Fruit fly (Drosophila melanogaster) whole organism, adult: Measurements from ENCODE around the gene ATPsynG.

ENCODE experiments used
- CG11617 ChIP-seq: fragments of 200-800 bp; sonication (Bioruptor generic); optimal IDR thresholded peaks from 2 replicates; lab custom pipeline; 2017; ENCODE audit warnings: mild to moderate bottlenecking, missing biosample characterization, missing genetic modification reagents, missing genetic modification characterization
- CG12768 ChIP-seq: fragments of 200-800 bp; sonication (Bioruptor generic); optimal IDR thresholded peaks from 2 replicates; lab custom pipeline; 2017; ENCODE audit warnings: missing biosample characterization, missing genetic modification characterization, mild to moderate bottlenecking, moderate library complexity, missing genetic modification reagents
- CG14711 ChIP-seq: fragments of 200-800 bp; sonication (Bioruptor generic); optimal IDR thresholded peaks from 2 replicates; lab custom pipeline; 2018; ENCODE audit warnings: missing biosample characterization, mild to moderate bottlenecking, missing genetic modification characterization, moderate library complexity
- CG1620 ChIP-seq: fragments of 200-800 bp; sonication (Bioruptor generic); optimal IDR thresholded peaks from 2 replicates; lab custom pipeline; 2016; ENCODE audit warnings: missing biosample characterization, missing genetic modification characterization
- CG33017 ChIP-seq: fragments of 200-800 bp; sonication (Bioruptor generic); optimal IDR thresholded peaks from 2 replicates; lab custom pipeline; 2018; ENCODE audit warnings: missing biosample characterization, mild to moderate bottlenecking, missing genetic modification characterization, moderate library complexity
- CG5204 ChIP-seq: fragments of 200-800 bp; sonication (Bioruptor generic); optimal IDR thresholded peaks from 2 replicates; lab custom pipeline; 2016; ENCODE audit warnings: missing biosample characterization, missing genetic modification characterization
- CG7045 ChIP-seq: fragments of 200-800 bp; sonication (Bioruptor generic); optimal IDR thresholded peaks from 2 replicates; lab custom pipeline; 2017; ENCODE audit warnings: missing biosample characterization, mild to moderate bottlenecking, missing genetic modification characterization
- CG7101 ChIP-seq: fragments of 200-800 bp; sonication (Bioruptor generic); optimal IDR thresholded peaks from 2 replicates; lab custom pipeline; 2018; ENCODE audit warnings: missing biosample characterization, mild to moderate bottlenecking, missing genetic modification characterization, moderate library complexity
- Clk ChIP-seq: fragments of 200-800 bp; sonication (Bioruptor generic); optimal IDR thresholded peaks from 2 replicates; lab custom pipeline; 2017; ENCODE audit warnings: missing biosample characterization, missing genetic modification characterization
- Crg-1 ChIP-seq: fragments of 200-800 bp; sonication (Bioruptor generic); optimal IDR thresholded peaks from 2 replicates; lab custom pipeline; 2016; ENCODE audit warnings: missing biosample characterization, missing genetic modification characterization
- Hr96 ChIP-seq: fragments of 200-800 bp; sonication (Bioruptor generic); optimal IDR thresholded peaks from 2 replicates; lab custom pipeline; 2016; ENCODE audit warnings: missing biosample characterization, missing genetic modification characterization
- Mnt ChIP-seq: fragments of 200-800 bp; sonication (Bioruptor generic); optimal IDR thresholded peaks from 2 replicates; lab custom pipeline; 2016; ENCODE audit warnings: missing biosample characterization, mild to moderate bottlenecking, missing genetic modification characterization
- bab1 ChIP-seq: fragments of 200-800 bp; sonication (Bioruptor generic); optimal IDR thresholded peaks from 3 replicates; lab custom pipeline; 2019; ENCODE audit warnings: missing biosample characterization, mild to moderate bottlenecking, missing genetic modification characterization, moderate library complexity
- cic ChIP-seq: fragments of 200-800 bp; sonication (Bioruptor generic); optimal IDR thresholded peaks from 2 replicates; lab custom pipeline; 2017; ENCODE audit warnings: missing biosample characterization, mild to moderate bottlenecking, missing genetic modification characterization, moderate library complexity
- cnc ChIP-seq, 2 experiments: fragments of >200 bp; optimal IDR thresholded peaks; 2 replicates each; lab custom pipeline; 2017
- kay ChIP-seq: fragments of 200-800 bp; sonication (Bioruptor generic); peaks from one replicate; lab custom pipeline; 2016; ENCODE audit warnings: missing biosample characterization, missing genetic modification characterization, borderline replicate concordance
- ovo ChIP-seq: fragments of 200-800 bp; sonication (Bioruptor generic); optimal IDR thresholded peaks from 2 replicates; lab custom pipeline; 2016; ENCODE audit warnings: missing biosample characterization, missing genetic modification characterization
- pad ChIP-seq: fragments of 200-800 bp; sonication (Bioruptor generic); optimal IDR thresholded peaks from 3 replicates; lab custom pipeline; 2017; ENCODE audit warnings: missing biosample characterization, missing genetic modification characterization, mild to moderate bottlenecking, moderate library complexity, missing genetic modification reagents
- tj ChIP-seq: fragments of 200-800 bp; sonication (Bioruptor generic); optimal IDR thresholded peaks from 3 replicates; lab custom pipeline; 2017; ENCODE audit warnings: missing biosample characterization, mild to moderate bottlenecking, missing genetic modification characterization, moderate library complexity
- toe ChIP-seq: fragments of 200-800 bp; sonication (Bioruptor generic); optimal IDR thresholded peaks from 2 replicates; lab custom pipeline; 2016; ENCODE audit warnings: missing biosample characterization, missing genetic modification characterization

The ATPsynG gene

dm6 chr2L:10987370-10987853 is 11.2 kb upstream of the ATPsynG start, which contains the start of the genes piwi and CG12253:
Gene piwi (minus strand): TSS chr2L:10987420.
Gene CG12253 (plus strand): TSS chr2L:10987806.
- no peak for TF ChIP-seq Crg-1
- TF ChIP-seq bab1 (GFP tag; lab: Kevin White, UChicago), result peak; percentile 71
- peak; percentile 1 for TF ChIP-seq toe (GFP tag; lab: Kevin White, UChicago)
- no peak for TF ChIP-seq ovo (GFP tag; lab: Kevin White, UChicago)
- no peak for TF ChIP-seq CG7045 (GFP tag; lab: Kevin White, UChicago)
- TF ChIP-seq CG1620 (GFP tag; lab: Kevin White, UChicago), result peak; percentile 17
- TF ChIP-seq CG33017 (tag; lab: Kevin White, UChicago), result peak; percentile 74
- no peak for TF ChIP-seq kay (GFP tag; lab: Kevin White, UChicago)
- peak; percentile 50 for TF ChIP-seq CG11617
- no peak for TF ChIP-seq pad (GFP tag; lab: Kevin White, UChicago)
- TF ChIP-seq cnc (optimal IDR thresholded peaks at IDR 0.05; lab: Kevin White, UChicago), result no peak
- no peak for TF ChIP-seq CG5204 (GFP tag; lab: Kevin White, UChicago)
- TF ChIP-seq Clk (GFP tag; lab: Kevin White, UChicago), result no peak
- no peak for TF ChIP-seq CG12768 (GFP tag; lab: Kevin White, UChicago)
- TF ChIP-seq CG7101 (tag; lab: Kevin White, UChicago), result peak; percentile 79
- TF ChIP-seq tj, result no peak
- TF ChIP-seq cic (GFP tag; lab: Kevin White, UChicago), result no peak
- TF ChIP-seq Hr96, result no peak
- TF ChIP-seq Mnt (GFP tag; lab: Kevin White, UChicago), result no peak
- TF ChIP-seq CG14711 (tag; lab: Kevin White, UChicago), result peak; percentile 39

DNA sequence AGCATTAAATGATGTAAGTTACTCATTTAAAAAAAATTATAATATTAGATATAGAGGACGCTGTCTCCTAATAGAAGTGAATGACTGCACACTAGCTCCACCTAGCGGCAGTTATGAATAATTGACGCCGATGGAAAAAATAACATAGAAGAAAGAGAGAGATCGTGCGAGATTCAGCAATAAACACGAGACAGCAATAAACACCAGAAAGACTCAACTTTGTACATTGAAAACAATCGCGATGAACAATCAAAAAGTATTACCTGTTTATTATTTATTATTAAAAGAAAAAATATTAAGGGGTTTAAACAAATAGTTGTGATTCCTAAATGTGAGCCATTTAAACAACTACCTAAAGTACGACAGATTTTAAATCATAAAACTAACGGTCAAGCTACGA is 9.9 kb upstream of the ATPsynG start:
- TF ChIP-seq Hr96 (no peak), bab1 (GFP tag; lab: Kevin White, UChicago) (peak; percentile 35), CG5204 (GFP tag; lab: Kevin White, UChicago) (no peak), toe (GFP tag; lab: Kevin White, UChicago) (no peak), ovo (GFP tag; lab: Kevin White, UChicago) (no peak), kay (GFP tag; lab: Kevin White, UChicago) (no peak)

dm6 chr2L:10976864-10977586 is 826 bp upstream of the ATPsynG start:
- peak; percentile 21 for TF ChIP-seq cic (GFP tag; lab: Kevin White, UChicago)
- peak; percentile 33 for TF ChIP-seq tj
- no peak for TF ChIP-seq CG12768 (GFP tag; lab: Kevin White, UChicago)
- peak; percentile 36 for TF ChIP-seq bab1 (GFP tag; lab: Kevin White, UChicago)
- no peak for TF ChIP-seq Hr96
- TF ChIP-seq toe (GFP tag; lab: Kevin White, UChicago), result no peak
- TF ChIP-seq CG33017 (tag; lab: Kevin White, UChicago), result no peak
- no peak for TF ChIP-seq cnc (optimal IDR thresholded peaks at IDR 0.05; lab: Kevin White, UChicago)

- TF ChIP-seq bab1 (GFP tag; lab: Kevin White, UChicago) (no peak), cic (GFP tag; lab: Kevin White, UChicago) (no peak), Hr96 (no peak)
Measured at dm6 chr2L:10975193-10975592, 1.0 kb downstream of the ATPsynG start, which contains the start of gene abo. Gene abo (minus strand): TSS chr2L:10975293.

dm6 chr2L:10974638-10975037 is 1.6 kb downstream of the ATPsynG start:
- TF ChIP-seq Hr96 (no peak), tj (no peak), bab1 (GFP tag; lab: Kevin White, UChicago) (no peak), ovo (GFP tag; lab: Kevin White, UChicago) (no peak), CG7045 (GFP tag; lab: Kevin White, UChicago) (no peak), CG12768 (GFP tag; lab: Kevin White, UChicago) (no peak), CG14711 (tag; lab: Kevin White, UChicago) (no peak)

DNA sequence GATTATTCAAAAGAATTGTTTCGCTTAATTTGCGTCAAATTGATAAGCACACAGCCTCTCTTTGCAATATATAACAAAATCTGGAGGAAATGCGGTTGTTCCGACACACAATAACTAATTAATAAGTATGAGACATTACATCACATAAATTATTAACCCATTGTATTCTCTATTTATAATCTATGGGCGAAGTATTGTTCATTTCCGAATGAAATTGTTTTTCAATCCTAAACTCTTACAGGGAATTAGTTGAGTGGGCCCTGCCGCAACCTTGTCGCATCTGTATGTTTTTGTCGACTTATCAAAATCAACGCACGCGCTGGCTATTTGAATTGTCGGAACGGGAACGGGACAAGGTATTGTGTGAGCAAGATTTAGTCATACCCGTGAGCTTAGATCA is 4.0 kb downstream of the ATPsynG start, which contains the start of gene CG16743:
CG16743 (plus strand) TSS at position 57 of the 400 bp plus-strand sequence.
- TF ChIP-seq Mnt (GFP tag; lab: Kevin White, UChicago) (peak; percentile 31), cic (GFP tag; lab: Kevin White, UChicago) (no peak), CG7101 (tag; lab: Kevin White, UChicago) (peak; percentile 31), tj (peak; percentile 40), CG14711 (tag; lab: Kevin White, UChicago) (peak; percentile 54), CG33017 (tag; lab: Kevin White, UChicago) (peak; percentile 63)

DNA sequence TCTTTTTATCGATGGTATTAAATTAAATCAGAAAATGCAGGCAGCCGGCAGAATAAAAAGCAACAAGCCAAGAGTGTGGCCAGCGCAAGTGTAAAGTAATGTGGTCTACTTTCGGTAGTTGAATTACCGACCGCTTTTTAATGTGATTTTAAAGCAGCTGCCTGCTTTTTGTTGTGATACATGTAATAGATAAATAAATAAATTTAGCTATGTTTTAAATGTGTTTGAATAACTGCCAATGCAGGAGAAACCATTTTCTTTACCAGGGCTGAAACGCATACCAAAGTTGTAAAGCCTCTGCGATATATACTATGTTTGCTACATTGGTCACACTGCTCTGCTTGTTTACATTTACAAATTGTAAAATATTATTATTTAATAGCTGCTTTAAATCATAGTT is 6.1 kb downstream of the ATPsynG start, which contains the start of the genes Tmem214 and YL-1:
Tmem214 (minus strand) TSS at position 142 of the 400 bp plus-strand sequence.
YL-1 (plus strand) TSS at position 310 of the 400 bp plus-strand sequence.
- TF ChIP-seq CG33017 (tag; lab: Kevin White, UChicago) (no peak), CG7045 (GFP tag; lab: Kevin White, UChicago) (no peak), CG14711 (tag; lab: Kevin White, UChicago) (peak; percentile 37), CG12768 (GFP tag; lab: Kevin White, UChicago) (no peak), Mnt (GFP tag; lab: Kevin White, UChicago) (peak; percentile 39), CG11617 (peak; percentile 40), Crg-1 (peak; percentile 36), CG5204 (GFP tag; lab: Kevin White, UChicago) (no peak), pad (GFP tag; lab: Kevin White, UChicago) (peak; percentile 28), ovo (GFP tag; lab: Kevin White, UChicago) (no peak), CG1620 (GFP tag; lab: Kevin White, UChicago) (peak; percentile 22), Clk (GFP tag; lab: Kevin White, UChicago) (no peak), cnc (optimal IDR thresholded peaks at IDR 0.05; lab: Kevin White, UChicago) (no peak), CG7101 (tag; lab: Kevin White, UChicago) (peak; percentile 9), bab1 (GFP tag; lab: Kevin White, UChicago) (peak; percentile 62), cic (GFP tag; lab: Kevin White, UChicago) (peak; percentile 25), toe (GFP tag; lab: Kevin White, UChicago) (no peak), Hr96 (no peak), tj (no peak), kay (GFP tag; lab: Kevin White, UChicago) (no peak)
